Worm (Caenorhabditis elegans) whole organism, late embryonic: ENCODE measurements around the gene cut-2.

Experiments used
- ceh-24 ChIP-seq: sonication (generic microtip); optimal IDR thresholded peaks from 2 replicates; lab custom pipeline; 2016; ENCODE audit warnings: mild to moderate bottlenecking, missing genetic modification characterization, missing compliant biosample characterization
- ceh-31 ChIP-seq: sonication (generic microtip); optimal IDR thresholded peaks from 2 replicates; lab custom pipeline; 2016; ENCODE audit warnings: missing genetic modification characterization, missing compliant biosample characterization
- ceh-6 ChIP-seq: fragments of 200-800 bp; sonication (Bioruptor generic); optimal IDR thresholded peaks from 2 replicates; lab custom pipeline; 2018; ENCODE audit warnings: mild to moderate bottlenecking, missing genetic modification characterization, missing compliant biosample characterization
- nhr-11 ChIP-seq: fragments of 150-350 bp; optimal IDR thresholded peaks from 2 replicates; lab custom pipeline; 2014; ENCODE audit warnings: missing biosample characterization, missing genetic modification characterization
- pqm-1 ChIP-seq: sonication (generic microtip); optimal IDR thresholded peaks from 2 replicates; lab custom pipeline; 2016; ENCODE audit warnings: missing genetic modification characterization, missing compliant biosample characterization

DNA sequence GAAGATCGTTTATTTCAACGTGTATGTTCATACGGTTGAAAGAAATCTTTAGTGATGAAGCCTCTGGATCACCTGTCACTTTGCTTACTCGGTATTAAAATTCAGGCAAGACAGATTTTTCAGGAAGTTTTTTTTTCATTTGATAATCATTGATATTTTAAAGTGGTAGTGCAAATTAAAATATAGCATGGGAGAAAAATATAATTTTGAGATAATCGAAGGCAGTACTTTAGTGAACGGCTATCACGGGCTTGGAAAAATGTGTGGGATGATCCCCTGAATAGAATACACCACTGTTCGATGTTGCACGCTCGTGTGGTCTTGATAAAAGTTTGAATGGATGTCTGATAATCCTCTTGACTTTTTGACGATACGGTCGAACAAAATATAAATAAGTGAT, 12.6 kb downstream of the cut-2 start:
- TF ChIP-seq nhr-11 (tag; lab: Kevin White, UChicago) (no peak), ceh-24 (tag; lab: Kevin White, UChicago) (no peak), pqm-1 (tag; lab: Kevin White, UChicago) (no peak), ceh-6 (GFP tag; lab: Kevin White, UChicago) (no peak), ceh-31 (tag; lab: Kevin White, UChicago) (no peak)
